Worm (Caenorhabditis elegans): ENCODE results near the gene ZK228.10.

The ZK228.10 gene

DNA sequence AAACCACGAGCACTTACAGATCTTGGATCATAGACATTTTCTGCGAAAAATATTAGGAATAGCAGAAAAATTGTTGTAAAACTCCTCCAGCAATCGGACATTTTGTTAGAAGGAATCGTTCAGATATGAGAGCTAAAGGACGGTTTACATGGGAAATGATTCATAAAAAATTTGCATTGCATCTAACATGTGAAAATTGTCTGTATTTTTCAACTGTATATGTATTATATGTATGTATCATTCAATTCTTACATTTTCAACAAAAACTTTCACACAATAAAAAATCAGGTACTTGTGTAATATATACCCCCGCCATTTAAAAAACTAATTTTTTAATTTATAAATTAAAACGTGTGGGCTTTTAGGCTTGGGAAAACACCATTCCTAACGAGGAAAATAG lies 11.4 kb downstream of the ZK228.10 start, which contains the start of gene ZK228.13:
TSS of gene ZK228.13 (minus strand) at position 101 of the 400 bp plus-strand sequence.
- no peak for TF ChIP-seq unc-62 (GFP tag; optimal IDR thresholded peaks at IDR 0.05)

DNA sequence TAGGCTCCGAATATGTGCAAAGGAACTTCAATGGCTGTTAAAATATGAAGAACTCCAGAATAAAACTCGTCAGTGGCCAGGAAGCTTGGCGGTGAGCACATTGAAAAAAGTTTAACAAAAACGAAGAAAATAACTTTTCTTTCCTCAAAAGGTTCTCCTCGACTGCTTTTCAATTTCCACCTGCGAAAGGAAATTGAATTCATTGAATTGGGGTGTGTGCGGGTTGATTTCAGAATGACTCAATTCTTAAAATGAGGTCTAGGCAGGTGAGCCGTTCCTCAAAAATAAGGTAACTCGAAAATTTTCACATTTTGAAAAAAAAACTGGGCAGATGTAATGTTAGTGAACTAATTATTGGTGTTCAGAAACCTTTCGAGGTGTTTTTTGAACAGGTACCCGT lies 16.7 kb downstream of the ZK228.10 start, which contains the start of gene srh-182:
TSS of gene srh-182 (minus strand) at position 101 of the 400 bp plus-strand sequence.
- no peak for TF ChIP-seq unc-62 (GFP tag; optimal IDR thresholded peaks at IDR 0.05)

DNA sequence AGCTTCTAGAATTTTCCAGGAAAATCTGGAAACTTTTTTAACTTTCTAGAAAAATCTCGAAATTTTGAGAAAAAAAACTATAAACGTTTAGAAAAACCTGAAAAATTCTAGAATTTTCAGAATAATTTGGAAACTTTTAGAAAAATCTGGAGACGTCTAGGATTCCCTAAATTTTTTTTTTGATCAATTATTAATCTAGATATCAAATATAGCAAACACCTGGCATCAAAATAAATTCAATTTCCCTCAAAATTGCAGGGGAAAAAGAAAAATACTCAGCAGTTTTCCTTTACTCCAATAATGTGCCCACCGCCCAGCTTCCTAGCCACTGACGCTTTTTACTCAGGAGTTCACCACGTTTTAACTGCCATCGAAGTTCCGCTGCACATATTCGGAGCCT lies 17.5 kb downstream of the ZK228.10 start, which contains the start of gene srh-181:
TSS of gene srh-181 (plus strand) at position 301 of the 400 bp plus-strand sequence.
- no peak for TF ChIP-seq unc-62 (GFP tag; optimal IDR thresholded peaks at IDR 0.05)

DNA sequence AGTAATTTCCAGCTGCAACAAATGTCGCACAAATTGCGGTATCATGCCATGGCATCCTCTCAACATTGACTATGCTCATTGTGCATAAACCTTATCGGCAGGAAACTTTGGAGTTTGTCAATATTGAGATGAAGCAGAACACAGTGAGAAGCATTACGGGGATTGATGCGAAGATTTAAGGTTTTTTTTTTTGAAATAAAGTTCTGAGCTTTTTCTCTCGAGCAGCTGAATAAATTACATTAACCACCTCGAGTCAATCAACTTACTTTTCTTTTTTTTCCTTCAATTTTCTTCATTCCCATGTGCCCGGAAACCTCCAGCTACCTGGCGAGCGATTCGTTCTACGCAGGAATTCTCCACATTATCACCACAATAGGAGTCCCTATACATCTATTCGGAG lies 19.4 kb downstream of the ZK228.10 start, which contains the start of gene srh-179:
TSS of gene srh-179 (plus strand) at position 301 of the 400 bp plus-strand sequence.
- TF ChIP-seq unc-62 (GFP tag; optimal IDR thresholded peaks at IDR 0.05), result no peak

DNA sequence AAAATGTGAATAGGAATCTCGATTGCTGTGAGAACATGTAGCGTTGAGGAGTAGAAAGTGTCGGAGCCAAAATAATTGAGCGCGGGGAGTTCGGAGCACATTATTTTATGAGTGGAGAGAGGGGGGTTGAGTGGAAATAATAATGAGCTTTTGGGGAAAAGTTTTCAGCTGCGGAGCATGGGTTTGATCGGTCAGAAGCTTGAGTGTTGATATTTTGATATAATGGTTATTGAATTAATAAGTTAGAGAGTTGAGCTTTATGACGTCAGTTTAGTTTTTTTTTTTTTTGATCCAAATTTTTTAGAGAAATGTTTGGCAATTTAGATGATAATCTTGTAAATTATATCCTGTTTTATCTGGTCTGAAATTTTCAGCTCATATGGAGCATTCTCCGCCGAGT lies 23.6 kb downstream of the ZK228.10 start, which contains the start of gene srh-178:
TSS of gene srh-178 (minus strand) at position 101 of the 400 bp plus-strand sequence.
- TF ChIP-seq unc-62 (GFP tag; optimal IDR thresholded peaks at IDR 0.05), result no peak

DNA sequence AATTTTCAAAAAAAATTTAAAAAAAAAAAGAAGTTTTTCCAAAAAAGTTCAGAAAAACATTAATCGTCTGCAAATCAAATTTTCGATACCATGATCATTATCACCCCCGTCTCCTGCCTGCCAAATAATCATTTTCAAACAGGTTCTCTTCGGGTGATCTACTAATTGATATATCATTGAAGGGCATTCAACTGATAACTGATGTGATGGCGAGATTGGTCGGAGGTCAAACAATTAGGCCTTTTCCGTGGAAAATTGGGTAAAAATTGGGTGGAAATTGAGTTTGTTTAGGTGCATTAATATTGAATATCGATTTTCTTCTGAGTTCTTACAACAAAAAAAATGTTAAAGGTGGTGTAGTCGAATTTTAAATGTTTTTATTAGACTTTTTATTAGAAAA lies 30.5 kb downstream of the ZK228.10 start, which contains the start of gene Y51A2D.18:
TSS of gene Y51A2D.18 (minus strand) at position 101 of the 400 bp plus-strand sequence.
- no peak for TF ChIP-seq unc-62 (GFP tag; optimal IDR thresholded peaks at IDR 0.05)

DNA sequence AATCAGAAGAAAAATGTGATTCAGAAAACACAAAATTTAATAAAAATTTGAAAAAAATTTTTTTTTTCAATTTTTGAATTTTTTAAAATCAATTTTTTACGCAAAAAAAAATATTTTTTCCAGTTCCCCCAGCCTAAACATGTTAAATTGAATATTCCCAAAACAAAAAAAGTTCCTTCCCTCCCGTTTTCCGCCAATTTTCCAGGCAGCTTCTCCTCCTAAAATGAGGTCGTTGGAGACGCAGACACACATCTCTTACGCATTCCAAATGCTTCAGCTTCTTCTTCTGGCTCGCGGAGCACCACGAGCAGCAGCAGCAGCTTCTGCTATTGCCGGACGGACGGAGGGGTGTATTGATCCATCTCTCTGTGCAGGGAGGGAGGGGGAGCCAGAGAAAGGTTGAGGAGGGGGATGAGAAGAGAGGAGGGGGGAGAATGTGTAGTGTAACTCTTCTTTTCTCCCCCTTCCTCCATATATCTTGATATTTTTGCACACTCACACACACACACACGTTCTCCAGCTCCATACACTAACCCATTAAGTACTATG lies 33.7 kb downstream of the ZK228.10 start:
- no peak for TF ChIP-seq unc-62 (GFP tag; optimal IDR thresholded peaks at IDR 0.05)

DNA sequence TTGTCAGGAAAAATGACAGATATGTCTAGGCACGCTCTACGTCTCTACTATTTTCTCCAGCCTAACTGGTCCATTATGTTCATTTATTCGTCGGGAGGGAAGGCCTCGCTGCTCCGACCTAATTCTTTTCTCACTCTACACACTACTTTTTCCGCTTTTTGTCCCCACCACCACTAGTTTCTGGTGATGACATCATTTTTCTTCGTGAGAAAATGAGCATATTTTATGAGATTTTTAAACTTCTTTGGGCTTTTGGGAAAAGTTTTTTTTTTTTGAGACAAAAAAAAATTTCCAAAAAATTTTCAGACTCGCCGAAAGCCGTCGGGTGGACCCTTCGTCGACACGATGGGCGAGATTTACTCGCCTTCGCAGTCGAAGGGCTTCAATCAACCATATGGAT lies 35.3 kb downstream of the ZK228.10 start, which contains the start of gene slo-1:
TSS of gene slo-1 (plus strand) at position 301 of the 400 bp plus-strand sequence.
- TF ChIP-seq unc-62 (GFP tag; optimal IDR thresholded peaks at IDR 0.05), result no peak

DNA sequence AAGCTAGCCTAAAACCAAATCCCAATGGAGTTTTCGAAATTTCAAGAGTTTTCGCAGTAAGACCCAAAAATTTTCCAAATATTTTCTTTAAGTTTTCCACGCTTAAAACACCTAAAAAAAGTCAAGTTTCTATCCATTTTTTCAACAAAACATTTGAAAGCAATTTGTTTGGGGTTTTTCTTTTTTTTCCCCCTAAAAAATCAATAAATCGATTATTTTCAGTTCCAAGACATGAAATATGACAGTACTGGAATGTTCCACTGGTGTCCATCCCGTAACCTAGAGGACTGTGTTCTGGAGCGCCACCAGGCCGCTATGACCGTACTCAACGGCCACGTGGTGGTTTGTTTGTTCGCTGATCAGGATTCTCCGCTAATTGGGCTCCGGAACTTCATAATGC lies 47.9 kb downstream of the ZK228.10 start:
- no peak for TF ChIP-seq unc-62 (GFP tag; optimal IDR thresholded peaks at IDR 0.05)

DNA sequence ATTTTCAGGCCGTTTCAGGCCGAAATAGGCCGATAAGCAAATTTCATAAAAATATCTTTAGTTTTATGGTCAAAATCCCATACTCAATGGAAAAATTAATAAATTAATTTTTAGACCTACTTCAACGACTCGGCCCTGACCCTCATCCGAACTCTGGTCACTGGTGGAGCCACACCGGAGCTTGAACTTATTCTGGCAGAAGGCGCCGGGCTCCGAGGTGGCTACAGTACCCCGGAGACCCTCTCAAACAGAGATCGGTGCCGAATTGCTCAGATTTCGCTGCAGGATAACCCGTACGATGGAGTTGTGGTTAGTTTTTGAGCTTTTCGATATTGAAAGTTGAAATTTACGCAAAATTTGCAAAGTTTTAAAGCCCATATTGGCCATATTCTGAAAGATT lies 50.1 kb downstream of the ZK228.10 start:
- TF ChIP-seq unc-62 (GFP tag; optimal IDR thresholded peaks at IDR 0.05), result no peak

Measured in whole organism, dauer.